Fruit fly (Drosophila melanogaster) whole organism, embryonic: ENCODE measurements around the gene IFT54.

Experiments used
- Abd-B ChIP-seq: fragments of 200-800 bp; sonication (Bioruptor generic); optimal IDR thresholded peaks from 2 replicates; lab custom pipeline; 2018; ENCODE audit warnings: missing biosample characterization, mild to moderate bottlenecking, missing genetic modification characterization, moderate library complexity
- Bgb ChIP-seq: fragments of 200-800 bp; sonication (Bioruptor generic); IDR thresholded peaks from 2 replicates; pipeline ENCODE4 v1.3.6; 2022; ENCODE audit warnings: missing biosample characterization, missing genetic modification characterization; ENCODE audit not compliant: partially characterized antibody
- CG10209 ChIP-seq: fragments of 200-800 bp; sonication (Bioruptor generic); optimal IDR thresholded peaks from 3 replicates; lab custom pipeline; 2017; ENCODE audit warnings: missing biosample characterization, mild to moderate bottlenecking, missing genetic modification characterization, missing genetic modification reagents
- CG11085 ChIP-seq: fragments of 200-800 bp; sonication (Bioruptor generic); IDR thresholded peaks from 2 replicates; pipeline ENCODE4 v1.3.6; 2022; ENCODE audit warnings: missing biosample characterization, missing genetic modification characterization
- CG14965 ChIP-seq: fragments of 200-800 bp; sonication (Bioruptor generic); optimal IDR thresholded peaks from 2 replicates; lab custom pipeline; 2016; ENCODE audit warnings: missing biosample characterization, missing genetic modification characterization, borderline replicate concordance
- CG15479 ChIP-seq: fragments of 200-800 bp; sonication (Bioruptor generic); optimal IDR thresholded peaks from 3 replicates; lab custom pipeline; 2019; ENCODE audit warnings: missing biosample characterization, mild to moderate bottlenecking, missing genetic modification characterization, moderate library complexity
- CG1647 ChIP-seq: fragments of 200-800 bp; sonication (Bioruptor generic); optimal IDR thresholded peaks from 3 replicates; lab custom pipeline; 2016; ENCODE audit warnings: missing biosample characterization, missing genetic modification characterization
- CG16815 ChIP-seq: fragments of 200-800 bp; sonication (Bioruptor generic); optimal IDR thresholded peaks from 3 replicates; lab custom pipeline; 2017; ENCODE audit warnings: missing biosample characterization, mild to moderate bottlenecking, missing genetic modification characterization
- CG17802 ChIP-seq: fragments of 200-800 bp; sonication (Bioruptor generic); optimal IDR thresholded peaks from 2 replicates; lab custom pipeline; 2018; ENCODE audit warnings: missing biosample characterization, mild to moderate bottlenecking, missing genetic modification characterization, moderate library complexity
- CG17912 ChIP-seq: fragments of 200-800 bp; sonication (Bioruptor generic); optimal IDR thresholded peaks from 2 replicates; lab custom pipeline; 2018; ENCODE audit warnings: missing biosample characterization, mild to moderate bottlenecking, missing genetic modification characterization
- CG1792 ChIP-seq: fragments of 200-800 bp; sonication (Bioruptor generic); optimal IDR thresholded peaks from 2 replicates; lab custom pipeline; 2016; ENCODE audit warnings: missing biosample characterization, missing genetic modification characterization
- CG2116 ChIP-seq: fragments of 200-800 bp; sonication (Bioruptor generic); optimal IDR thresholded peaks from 3 replicates; lab custom pipeline; 2018; ENCODE audit warnings: missing biosample characterization, mild to moderate bottlenecking, missing genetic modification characterization
- CG2875 ChIP-seq: fragments of 200-800 bp; sonication (Bioruptor generic); optimal IDR thresholded peaks from 2 replicates; lab custom pipeline; 2017; ENCODE audit warnings: missing biosample characterization, mild to moderate bottlenecking, missing genetic modification characterization, missing genetic modification reagents
- CG32772 ChIP-seq: fragments of 200-800 bp; sonication (Bioruptor generic); IDR thresholded peaks from 2 replicates; pipeline ENCODE4 v1.3.6; 2022; ENCODE audit warnings: missing biosample characterization, missing genetic modification characterization
- CG3838 ChIP-seq: fragments of 200-800 bp; sonication (Bioruptor generic); optimal IDR thresholded peaks from 3 replicates; lab custom pipeline; 2016; ENCODE audit warnings: missing biosample characterization, missing genetic modification characterization
- CG4820 ChIP-seq: fragments of 200-800 bp; sonication (Bioruptor generic); optimal IDR thresholded peaks from 3 replicates; lab custom pipeline; 2016; ENCODE audit warnings: missing biosample characterization, missing genetic modification characterization
- CG6272 ChIP-seq: fragments of 200-800 bp; sonication (Bioruptor generic); IDR thresholded peaks from 2 replicates; pipeline ENCODE4 v1.3.6; 2022; ENCODE audit warnings: missing biosample characterization, missing genetic modification characterization
- CG6791 ChIP-seq: fragments of 200-800 bp; sonication (Bioruptor generic); IDR thresholded peaks from 3 replicates; pipeline ENCODE4 v1.3.6; 2022; ENCODE audit warnings: missing biosample characterization, missing genetic modification characterization; ENCODE audit not compliant: partially characterized antibody
- CG7271 ChIP-seq: fragments of 200-800 bp; sonication (Bioruptor generic); optimal IDR thresholded peaks from 2 replicates; lab custom pipeline; 2018; ENCODE audit warnings: missing biosample characterization, mild to moderate bottlenecking, missing genetic modification characterization, moderate library complexity
- CG7928 ChIP-seq: fragments of 200-800 bp; sonication (Bioruptor generic); optimal IDR thresholded peaks from 2 replicates; lab custom pipeline; 2017; ENCODE audit warnings: missing biosample characterization, mild to moderate bottlenecking, missing genetic modification characterization
- CG9797 ChIP-seq: fragments of 200-800 bp; sonication (Bioruptor generic); optimal IDR thresholded peaks from 3 replicates; lab custom pipeline; 2018; ENCODE audit warnings: missing biosample characterization, mild to moderate bottlenecking, missing genetic modification characterization
- Dad ChIP-seq: fragments of 200-800 bp; sonication (Bioruptor generic); optimal IDR thresholded peaks from 3 replicates; lab custom pipeline; 2016; ENCODE audit warnings: missing biosample characterization, missing genetic modification characterization
- Dll ChIP-seq: fragments of 200-800 bp; sonication (Bioruptor generic); IDR thresholded peaks from 4 replicates; pipeline ENCODE4 v1.3.6; 2022; ENCODE audit warnings: missing biosample characterization, missing genetic modification characterization; ENCODE audit not compliant: partially characterized antibody
- Doc3 ChIP-seq: fragments of 200-800 bp; sonication (Bioruptor generic); IDR thresholded peaks from 3 replicates; pipeline ENCODE4 v1.3.6; 2022; ENCODE audit warnings: missing biosample characterization, missing genetic modification characterization; ENCODE audit not compliant: partially characterized antibody
- Dp ChIP-seq: fragments of 200-800 bp; sonication (Bioruptor generic); optimal IDR thresholded peaks from 2 replicates; lab custom pipeline; 2018; ENCODE audit warnings: missing biosample characterization, mild to moderate bottlenecking, missing genetic modification characterization, moderate library complexity
- HmgZ ChIP-seq: fragments of 200-800 bp; sonication (Bioruptor generic); optimal IDR thresholded peaks from 2 replicates; lab custom pipeline; 2018; ENCODE audit warnings: missing biosample characterization, mild to moderate bottlenecking, missing genetic modification characterization
- Hr3 ChIP-seq: fragments of 200-800 bp; sonication (Bioruptor generic); optimal IDR thresholded peaks from 3 replicates; lab custom pipeline; 2016; ENCODE audit warnings: missing biosample characterization, missing genetic modification characterization
- Lhr ChIP-seq: fragments of 200-800 bp; sonication (Bioruptor generic); optimal IDR thresholded peaks from 3 replicates; lab custom pipeline; 2017; ENCODE audit warnings: mild to moderate bottlenecking, missing biosample characterization, missing genetic modification reagents, missing genetic modification characterization
- Max ChIP-seq: fragments of 200-800 bp; sonication (Bioruptor generic); optimal IDR thresholded peaks from 2 replicates; lab custom pipeline; 2016; ENCODE audit warnings: missing biosample characterization, mild to moderate bottlenecking, missing genetic modification characterization
- Opbp ChIP-seq: fragments of 200-800 bp; sonication (Bioruptor generic); IDR thresholded peaks from 3 replicates; pipeline ENCODE4 v1.3.6; 2022; ENCODE audit warnings: missing biosample characterization, missing genetic modification characterization; ENCODE audit not compliant: partially characterized antibody
- Optix ChIP-seq: fragments of 200-800 bp; sonication (Bioruptor generic); IDR thresholded peaks from 3 replicates; pipeline ENCODE4 v1.3.6; 2022; ENCODE audit warnings: missing biosample characterization, missing genetic modification characterization
- PHDP ChIP-seq: fragments of 200-800 bp; sonication (Bioruptor generic); optimal IDR thresholded peaks from 3 replicates; lab custom pipeline; 2018; ENCODE audit warnings: missing biosample characterization, mild to moderate bottlenecking, missing genetic modification characterization, moderate library complexity
- Vsx1 ChIP-seq: fragments of 200-800 bp; sonication (Bioruptor generic); optimal IDR thresholded peaks from 2 replicates; lab custom pipeline; 2017; ENCODE audit warnings: missing biosample characterization, mild to moderate bottlenecking, missing genetic modification characterization, missing genetic modification reagents
- Xbp1 ChIP-seq: fragments of 200-800 bp; sonication (Bioruptor generic); optimal IDR thresholded peaks from 3 replicates; lab custom pipeline; 2016; ENCODE audit warnings: missing biosample characterization, mild to moderate bottlenecking, missing genetic modification characterization
- br ChIP-seq: fragments of >200 bp; optimal IDR thresholded peaks from 2 replicates; lab custom pipeline; 2017
- cad ChIP-seq: fragments of >200 bp; optimal IDR thresholded peaks from 2 replicates; lab custom pipeline; 2017; ENCODE audit warnings: missing biosample characterization, missing genetic modification characterization
- chn ChIP-seq: fragments of 200-800 bp; sonication (Bioruptor generic); optimal IDR thresholded peaks from 2 replicates; lab custom pipeline; 2016; ENCODE audit warnings: missing biosample characterization, missing genetic modification characterization
- da ChIP-seq: fragments of 200-800 bp; sonication (Bioruptor generic); optimal IDR thresholded peaks from 2 replicates; lab custom pipeline; 2016; ENCODE audit warnings: missing biosample characterization, missing genetic modification characterization
- dati ChIP-seq: fragments of 200-800 bp; sonication (Bioruptor generic); IDR thresholded peaks from 2 replicates; pipeline ENCODE4 v1.3.6; 2022; ENCODE audit warnings: missing biosample characterization, missing genetic modification characterization
- dmrt99B ChIP-seq: fragments of 200-800 bp; sonication (Bioruptor generic); optimal IDR thresholded peaks from 2 replicates; lab custom pipeline; 2018; ENCODE audit warnings: missing biosample characterization, mild to moderate bottlenecking, missing genetic modification characterization, moderate library complexity
- insv ChIP-seq, 2 experiments: fragments of 200-800 bp; sonication (Bioruptor generic); optimal IDR thresholded peaks; 3 replicates each; lab custom pipeline; 2016 to 2018; ENCODE audit warnings: missing biosample characterization in 2 of 2, missing genetic modification characterization in 2 of 2
- klu ChIP-seq: fragments of 200-800 bp; sonication (Bioruptor generic); IDR thresholded peaks from 2 replicates; pipeline ENCODE4 v1.3.6; 2022; ENCODE audit warnings: missing biosample characterization, missing genetic modification characterization
- lab ChIP-seq: fragments of 200-800 bp; sonication (Bioruptor generic); optimal IDR thresholded peaks from 3 replicates; lab custom pipeline; 2017; ENCODE audit warnings: missing biosample characterization, missing genetic modification characterization, mild to moderate bottlenecking, moderate library complexity, missing genetic modification reagents
- lmd ChIP-seq: fragments of 200-800 bp; sonication (Bioruptor generic); IDR thresholded peaks from 2 replicates; pipeline ENCODE4 v1.3.6; 2022; ENCODE audit warnings: missing biosample characterization, missing genetic modification characterization
- org-1 ChIP-seq: fragments of 200-800 bp; sonication (Bioruptor generic); optimal IDR thresholded peaks from 2 replicates; lab custom pipeline; 2017; ENCODE audit warnings: missing biosample characterization, missing genetic modification characterization
- phol ChIP-seq: fragments of 200-800 bp; sonication (Bioruptor generic); optimal IDR thresholded peaks from 3 replicates; lab custom pipeline; 2018; ENCODE audit warnings: missing biosample characterization, mild to moderate bottlenecking, missing genetic modification characterization, moderate library complexity
- pita ChIP-seq: fragments of 200-800 bp; sonication (Bioruptor generic); optimal IDR thresholded peaks from 2 replicates; lab custom pipeline; 2017; ENCODE audit warnings: missing biosample characterization, mild to moderate bottlenecking, missing genetic modification characterization
- sisA ChIP-seq: fragments of 200-800 bp; sonication (Bioruptor generic); IDR thresholded peaks from 2 replicates; pipeline ENCODE4 v1.3.6; 2022; ENCODE audit warnings: missing biosample characterization, missing genetic modification characterization
- tap ChIP-seq: fragments of 200-800 bp; optimal IDR thresholded peaks from 3 replicates; lab custom pipeline; 2019; ENCODE audit warnings: missing biosample characterization, mild to moderate bottlenecking, missing genetic modification characterization, moderate library complexity
- tup ChIP-seq: fragments of 200-800 bp; sonication (Bioruptor generic); optimal IDR thresholded peaks from 2 replicates; lab custom pipeline; 2016; ENCODE audit warnings: missing biosample characterization, mild to moderate bottlenecking, missing genetic modification characterization, moderate library complexity

Gene IFT54

dm6 chr3R:14315912-14316444 lies 13.8 kb downstream of the IFT54 start, which contains the start of gene Set8 (continued):
- TF ChIP-seq Dp (peak; percentile 46), tap (tag; lab: Kevin White, UChicago) (no peak), Vsx1 (no peak), Max (GFP tag; lab: Kevin White, UChicago) (no peak), CG6272 (GFP tag; lab: Robert Waterston, UW) (no peak), dmrt99B (tag; lab: Kevin White, UChicago) (no peak), Lhr (GFP tag; lab: Kevin White, UChicago) (peak; percentile 68), Doc3 (GFP tag; lab: Robert Waterston, UW) (no peak), Abd-B (GFP tag; lab: Kevin White, UChicago) (no peak), CG16815 (GFP tag; lab: Kevin White, UChicago) (no peak), insv (GFP tag; optimal IDR thresholded peaks at IDR 0.05; lab: Kevin White, UChicago) (peak in 1 of 2 experiments; percentile 7), CG7928 (GFP tag; lab: Kevin White, UChicago) (no peak), HmgZ (tag; lab: Kevin White, UChicago) (peak; percentile 34), CG10209 (GFP tag; lab: Kevin White, UChicago) (no peak), CG15479 (GFP tag; lab: Kevin White, UChicago) (peak; percentile 71), phol (tag; lab: Kevin White, UChicago) (peak; percentile 54), lab (no peak), PHDP (no peak), klu (GFP tag; lab: Robert Waterston, UW) (no peak), CG1792 (no peak), cad (GFP tag; lab: Kevin White, UChicago) (no peak), sisA (GFP tag; lab: Robert Waterston, UW) (no peak), Hr3 (GFP tag; lab: Kevin White, UChicago) (peak; percentile 4), CG9797 (GFP tag; lab: Kevin White, UChicago) (peak; percentile 91), CG6791 (GFP tag; lab: Robert Waterston, UW) (0 out of 3 replicates have a peak, but pooled peaks have one; percentile 12), CG7271 (no peak), CG17802 (tag; lab: Kevin White, UChicago) (no peak), dati (no peak), CG32772 (GFP tag; lab: Robert Waterston, UW) (no peak), CG1647 (GFP tag; lab: Kevin White, UChicago) (no peak), Optix (no peak), da (no peak), org-1 (GFP tag; lab: Kevin White, UChicago) (no peak), CG4820 (GFP tag; lab: Kevin White, UChicago) (no peak), Xbp1 (GFP tag; lab: Kevin White, UChicago) (no peak), tup (GFP tag; lab: Kevin White, UChicago) (no peak), CG11085 (GFP tag; lab: Robert Waterston, UW) (no peak), CG2116 (peak; percentile 25), br (lab: Kevin White, UChicago) (no peak), CG2875 (no peak), Dad (GFP tag; lab: Kevin White, UChicago) (no peak), CG3838 (GFP tag; lab: Kevin White, UChicago) (no peak), lmd (GFP tag; lab: Robert Waterston, UW) (no peak), Opbp (GFP tag; lab: Robert Waterston, UW) (0 out of 3 replicates have a peak, but pooled peaks have one; percentile 44), CG17912 (GFP tag; lab: Kevin White, UChicago) (no peak), pita (no peak), Dll (GFP tag; lab: Robert Waterston, UW) (peak; percentile 38; the same call in 2 of the 4 replicates), chn (GFP tag; lab: Kevin White, UChicago) (no peak), Bgb (peak; percentile 45; the same call in 1 of the 2 replicates), CG14965 (GFP tag; lab: Kevin White, UChicago) (no peak)
